Worm (Caenorhabditis elegans) whole organism, mixed stage, embryonic: Measurements from ENCODE around the gene mogs-1.

ENCODE experiments used
- M03D4.4 ChIP-seq: sonication (generic microtip); optimal IDR thresholded peaks from 2 replicates; lab custom pipeline; 2017; ENCODE audit warnings: mild to moderate bottlenecking, missing genetic modification characterization, missing compliant biosample characterization
- bed-3 ChIP-seq: fragments of 200-800 bp; sonication (Bioruptor generic); optimal IDR thresholded peaks from 3 replicates; lab custom pipeline; 2018; ENCODE audit warnings: mild to moderate bottlenecking, missing genetic modification characterization, moderate library complexity, missing compliant biosample characterization
- blmp-1 ChIP-seq: fragments of 150-350 bp; optimal IDR thresholded peaks from 2 replicates; lab custom pipeline; 2014; ENCODE audit warnings: missing biosample characterization, missing genetic modification characterization
- ceh-39 ChIP-seq: fragments of 150-350 bp; optimal IDR thresholded peaks from 2 replicates; lab custom pipeline; 2014; ENCODE audit warnings: missing biosample characterization, missing genetic modification characterization
- ceh-43 ChIP-seq: fragments of 200-800 bp; sonication (Bioruptor generic); optimal IDR thresholded peaks from 2 replicates; lab custom pipeline; 2018; ENCODE audit warnings: mild to moderate bottlenecking, missing genetic modification characterization, moderate library complexity, missing compliant biosample characterization
- ceh-83 ChIP-seq: fragments of 200-800 bp; sonication (Bioruptor generic); optimal IDR thresholded peaks from 2 replicates; lab custom pipeline; 2018; ENCODE audit warnings: mild to moderate bottlenecking, missing genetic modification characterization, missing compliant biosample characterization
- ces-1 ChIP-seq: fragments of 150-350 bp; optimal IDR thresholded peaks from 2 replicates; lab custom pipeline; 2014; ENCODE audit warnings: missing biosample characterization, missing genetic modification reagents, missing genetic modification characterization
- cnd-1 ChIP-seq: fragments of 200-800 bp; sonication (Bioruptor generic); optimal IDR thresholded peaks from 2 replicates; lab custom pipeline; 2018; ENCODE audit warnings: mild to moderate bottlenecking, missing genetic modification characterization, missing compliant biosample characterization
- drap-1 ChIP-seq: fragments of 200-800 bp; sonication (Bioruptor generic); optimal IDR thresholded peaks from 3 replicates; lab custom pipeline; 2018; ENCODE audit warnings: mild to moderate bottlenecking, missing genetic modification characterization, missing compliant biosample characterization
- elt-1 ChIP-seq: sonication (generic microtip); optimal IDR thresholded peaks from 2 replicates; lab custom pipeline; 2017; ENCODE audit warnings: missing genetic modification characterization, mild to moderate bottlenecking, missing compliant biosample characterization, antibody characterized with exemption, moderate library complexity, borderline replicate concordance; ENCODE audit not compliant: insufficient read depth
- elt-3 ChIP-seq: fragments of 150-350 bp; optimal IDR thresholded peaks from 2 replicates; lab custom pipeline; 2014; ENCODE audit warnings: missing biosample characterization, missing genetic modification characterization
- flh-1 ChIP-seq: fragments of 200-800 bp; sonication (Bioruptor generic); optimal IDR thresholded peaks from 2 replicates; lab custom pipeline; 2018; ENCODE audit warnings: mild to moderate bottlenecking, missing genetic modification characterization, moderate library complexity, missing compliant biosample characterization
- ham-2 ChIP-seq: fragments of 200-800 bp; sonication (Bioruptor generic); optimal IDR thresholded peaks from 2 replicates; lab custom pipeline; 2018; ENCODE audit warnings: mild to moderate bottlenecking, missing genetic modification characterization, missing compliant biosample characterization
- hlh-1 ChIP-seq: fragments of 150-350 bp; optimal IDR thresholded peaks from 2 replicates; lab custom pipeline; 2014; ENCODE audit warnings: missing biosample characterization, missing genetic modification reagents, missing genetic modification characterization
- lin-13 ChIP-seq: fragments of 150-350 bp; optimal IDR thresholded peaks from 2 replicates; lab custom pipeline; 2014; ENCODE audit warnings: missing biosample characterization, missing genetic modification characterization
- lin-32 ChIP-seq: fragments of 200-800 bp; sonication (Bioruptor generic); optimal IDR thresholded peaks from 2 replicates; lab custom pipeline; 2018; ENCODE audit warnings: mild to moderate bottlenecking, missing genetic modification characterization, missing compliant biosample characterization
- lsy-2 ChIP-seq: fragments of 150-350 bp; optimal IDR thresholded peaks from 2 replicates; lab custom pipeline; 2014; ENCODE audit warnings: missing biosample characterization, missing genetic modification characterization
- mab-5 ChIP-seq: fragments of 150-350 bp; optimal IDR thresholded peaks from 2 replicates; lab custom pipeline; 2014; ENCODE audit warnings: missing biosample characterization, missing genetic modification characterization
- mep-1 ChIP-seq: fragments of 150-350 bp; optimal IDR thresholded peaks from 2 replicates; lab custom pipeline; 2017; ENCODE audit warnings: missing biosample characterization, missing genetic modification reagents, missing genetic modification characterization, inconsistent platforms
- mls-2 ChIP-seq: sonication (generic microtip); optimal IDR thresholded peaks from 2 replicates; lab custom pipeline; 2016; ENCODE audit warnings: mild to moderate bottlenecking, missing genetic modification characterization, moderate library complexity, missing compliant biosample characterization
- nhr-12 ChIP-seq: fragments of 150-350 bp; optimal IDR thresholded peaks from 2 replicates; lab custom pipeline; 2014; ENCODE audit warnings: missing biosample characterization, missing genetic modification characterization
- nhr-2 ChIP-seq: fragments of 150-350 bp; optimal IDR thresholded peaks from 2 replicates; lab custom pipeline; 2014; ENCODE audit warnings: missing biosample characterization, missing genetic modification characterization
- nhr-237 ChIP-seq: fragments of 150-350 bp; optimal IDR thresholded peaks from 2 replicates; lab custom pipeline; 2014; ENCODE audit warnings: missing biosample characterization, missing genetic modification characterization
- nhr-28 ChIP-seq: fragments of 150-350 bp; optimal IDR thresholded peaks from 2 replicates; lab custom pipeline; 2014; ENCODE audit warnings: missing biosample characterization, missing genetic modification characterization
- nhr-76 ChIP-seq: sonication (generic microtip); optimal IDR thresholded peaks from 2 replicates; lab custom pipeline; 2017; ENCODE audit warnings: missing biosample characterization, missing genetic modification characterization
- pha-4 ChIP-seq: fragments of 150-350 bp; optimal IDR thresholded peaks from 2 replicates; lab custom pipeline; 2018; ENCODE audit warnings: missing biosample characterization, missing genetic modification reagents, missing genetic modification characterization
- sem-2 ChIP-seq: fragments of 200-800 bp; sonication (Bioruptor generic); optimal IDR thresholded peaks from 2 replicates; lab custom pipeline; 2018; ENCODE audit warnings: mild to moderate bottlenecking, missing genetic modification characterization, missing compliant biosample characterization
- snpc-4 ChIP-seq: fragments of 150-350 bp; optimal IDR thresholded peaks from 2 replicates; lab custom pipeline; 2014; ENCODE audit warnings: missing biosample characterization, missing genetic modification characterization
- sptf-1 ChIP-seq: sonication (generic microtip); optimal IDR thresholded peaks from 2 replicates; lab custom pipeline; 2017; ENCODE audit warnings: mild to moderate bottlenecking, missing genetic modification characterization, moderate library complexity, missing compliant biosample characterization
- tbx-8 ChIP-seq: fragments of 200-800 bp; sonication (Bioruptor generic); optimal IDR thresholded peaks from 2 replicates; lab custom pipeline; 2018; ENCODE audit warnings: mild to moderate bottlenecking, missing genetic modification characterization, moderate library complexity, missing compliant biosample characterization
- unc-120 ChIP-seq: sonication (generic microtip); optimal IDR thresholded peaks from 2 replicates; lab custom pipeline; 2017; ENCODE audit warnings: missing genetic modification characterization, missing compliant biosample characterization; ENCODE audit not compliant: poor library complexity, severe bottlenecking
- unc-39 ChIP-seq: fragments of 150-350 bp; optimal IDR thresholded peaks from 2 replicates; lab custom pipeline; 2014; ENCODE audit warnings: missing biosample characterization, missing genetic modification characterization
- unc-62 ChIP-seq: fragments of 150-350 bp; optimal IDR thresholded peaks from 2 replicates; lab custom pipeline; 2014; ENCODE audit warnings: missing biosample characterization, missing genetic modification reagents, missing genetic modification characterization
- zip-8 ChIP-seq: fragments of 150-350 bp; optimal IDR thresholded peaks from 2 replicates; lab custom pipeline; 2014; ENCODE audit warnings: missing biosample characterization, missing genetic modification characterization
- ztf-11 ChIP-seq: fragments of 150-350 bp; optimal IDR thresholded peaks from 2 replicates; lab custom pipeline; 2014; ENCODE audit warnings: missing biosample characterization, missing genetic modification characterization

mogs-1 gene

ce11 chrIV:11031640-11032039, 9.9 kb upstream of the mogs-1 start:
- TF ChIP-seq ceh-83 (GFP tag; lab: Kevin White, UChicago) (no peak), snpc-4 (no peak), sem-2 (GFP tag; lab: Kevin White, UChicago) (no peak), mls-2 (tag; lab: Kevin White, UChicago) (no peak), unc-120 (tag; lab: Kevin White, UChicago) (no peak), tbx-8 (GFP tag; lab: Kevin White, UChicago) (no peak), hlh-1 (tag; lab: Kevin White, UChicago) (no peak), lin-13 (tag; lab: Kevin White, UChicago) (no peak), drap-1 (GFP tag; lab: Kevin White, UChicago) (no peak)

ce11 chrIV:11030893-11031292, 9.2 kb upstream of the mogs-1 start, which contains the start of gene hrg-4:
Gene hrg-4, minus strand, starts transcription at chrIV:11030993.
- no peak for TF ChIP-seq elt-1 (tag; lab: Kevin White, UChicago)

ce11 chrIV:11030117-11030516, 8.4 kb upstream of the mogs-1 start:
- TF ChIP-seq nhr-12 (tag; lab: Kevin White, UChicago) (no peak), zip-8 (no peak), nhr-237 (tag; lab: Kevin White, UChicago) (no peak), sem-2 (GFP tag; lab: Kevin White, UChicago) (no peak), snpc-4 (no peak), pha-4 (no peak), lin-13 (tag; lab: Kevin White, UChicago) (no peak), unc-120 (tag; lab: Kevin White, UChicago) (no peak), nhr-76 (tag; lab: Kevin White, UChicago) (no peak), elt-1 (tag; lab: Kevin White, UChicago) (no peak), tbx-8 (GFP tag; lab: Kevin White, UChicago) (no peak), unc-39 (no peak), ham-2 (no peak), flh-1 (GFP tag; lab: Kevin White, UChicago) (no peak)

ce11 chrIV:11029412-11029811, 7.7 kb upstream of the mogs-1 start, which contains the start of gene hrg-5:
Gene hrg-5, minus strand, starts transcription at chrIV:11029428.
- TF ChIP-seq unc-39 (no peak), drap-1 (GFP tag; lab: Kevin White, UChicago) (no peak), M03D4.4 (tag; lab: Kevin White, UChicago) (no peak), sem-2 (GFP tag; lab: Kevin White, UChicago) (no peak), lin-32 (no peak), nhr-237 (tag; lab: Kevin White, UChicago) (no peak), lsy-2 (tag; lab: Kevin White, UChicago) (no peak), nhr-76 (tag; lab: Kevin White, UChicago) (no peak), cnd-1 (tag; lab: Kevin White, UChicago) (no peak), elt-3 (tag; lab: Kevin White, UChicago) (no peak), unc-62 (GFP tag; lab: Kevin White, UChicago) (no peak), mab-5 (tag; lab: Kevin White, UChicago) (no peak), ceh-43 (GFP tag; lab: Kevin White, UChicago) (no peak), bed-3 (GFP tag; lab: Kevin White, UChicago) (no peak), lin-13 (tag; lab: Kevin White, UChicago) (no peak)

ce11 chrIV:11027560-11027959, 5.8 kb upstream of the mogs-1 start:
- peak; percentile 1 for TF ChIP-seq drap-1 (GFP tag; lab: Kevin White, UChicago)
- TF ChIP-seq elt-3 (tag; lab: Kevin White, UChicago) = peak; percentile 38
- TF ChIP-seq zip-8 = no peak
- no peak for TF ChIP-seq sem-2 (GFP tag; lab: Kevin White, UChicago)
- TF ChIP-seq cnd-1 (tag; lab: Kevin White, UChicago) = peak; percentile 35
- TF ChIP-seq lsy-2 (tag; lab: Kevin White, UChicago) = peak; percentile 71
- no peak for TF ChIP-seq snpc-4
- TF ChIP-seq nhr-12 (tag; lab: Kevin White, UChicago) = no peak
- TF ChIP-seq nhr-28 = no peak
- peak; percentile 69 for TF ChIP-seq ceh-39
- TF ChIP-seq blmp-1 (tag; lab: Kevin White, UChicago) = no peak
- no peak for TF ChIP-seq nhr-76 (tag; lab: Kevin White, UChicago)
- TF ChIP-seq mep-1 (tag; lab: Kevin White, UChicago) = peak; percentile 80
- no peak for TF ChIP-seq bed-3 (GFP tag; lab: Kevin White, UChicago)
- TF ChIP-seq nhr-2 (tag; lab: Kevin White, UChicago) = no peak
- TF ChIP-seq unc-62 (GFP tag; lab: Kevin White, UChicago) = peak; percentile 98
- TF ChIP-seq lin-13 (tag; lab: Kevin White, UChicago) = peak; percentile 90
- no peak for TF ChIP-seq ztf-11 (tag; lab: Kevin White, UChicago)
- TF ChIP-seq M03D4.4 (tag; lab: Kevin White, UChicago) = peak; percentile 23
- no peak for TF ChIP-seq sptf-1
- TF ChIP-seq flh-1 (GFP tag; lab: Kevin White, UChicago) = no peak
- TF ChIP-seq pha-4 = peak; percentile 97
- no peak for TF ChIP-seq ham-2
- TF ChIP-seq unc-120 (tag; lab: Kevin White, UChicago) = peak; percentile 42
- TF ChIP-seq hlh-1 (tag; lab: Kevin White, UChicago) = peak; percentile 6
- TF ChIP-seq unc-39 = no peak
- no peak for TF ChIP-seq ceh-83 (GFP tag; lab: Kevin White, UChicago)
- peak; percentile 72 for TF ChIP-seq ces-1 (GFP tag; lab: Kevin White, UChicago)
- TF ChIP-seq elt-1 (tag; lab: Kevin White, UChicago) = peak; percentile 72
- TF ChIP-seq mls-2 (tag; lab: Kevin White, UChicago) = peak; percentile 84
- TF ChIP-seq ceh-43 (GFP tag; lab: Kevin White, UChicago) = no peak
- TF ChIP-seq nhr-237 (tag; lab: Kevin White, UChicago) = no peak
- no peak for TF ChIP-seq tbx-8 (GFP tag; lab: Kevin White, UChicago)
- TF ChIP-seq mab-5 (tag; lab: Kevin White, UChicago) = no peak
- TF ChIP-seq lin-32 = peak; percentile 5
